Worm (Caenorhabditis elegans) whole organism, L2 larva: Measurements from ENCODE around the gene T05H4.15.

Experiments
- ama-1 ChIP-seq: fragments of 150-350 bp; optimal IDR thresholded peaks from 2 replicates; lab custom pipeline; 2018; ENCODE audit warnings: inconsistent platforms
- elt-3 ChIP-seq: sonication (generic microtip); optimal IDR thresholded peaks from 2 replicates; lab custom pipeline; 2017; ENCODE audit warnings: missing biosample characterization, missing genetic modification characterization
- fos-1 ChIP-seq: fragments of 150-350 bp; optimal IDR thresholded peaks from 2 replicates; lab custom pipeline; 2014; ENCODE audit warnings: missing biosample characterization, missing genetic modification characterization
- lin-11 ChIP-seq: fragments of 150-350 bp; sonication (generic microtip); optimal IDR thresholded peaks from 2 replicates; lab custom pipeline; 2014; ENCODE audit warnings: missing biosample characterization, missing genetic modification characterization, inconsistent platforms, mixed read lengths
- lsy-2 ChIP-seq, 2 experiments: fragments of 150-350 bp in 1 of 2; sonication (generic microtip) in 1 of 2; optimal IDR thresholded peaks; 2 replicates each; lab custom pipeline; 2014 to 2017; ENCODE audit warnings: missing biosample characterization in 2 of 2, missing genetic modification characterization in 2 of 2
- mab-5 ChIP-seq: fragments of 150-350 bp; optimal IDR thresholded peaks from 2 replicates; lab custom pipeline; 2014; ENCODE audit warnings: missing biosample characterization, missing genetic modification characterization
- mdl-1 ChIP-seq, 2 experiments: fragments of 150-350 bp in 1 of 2; sonication (generic microtip) in 1 of 2; optimal IDR thresholded peaks; 2 replicates each; lab custom pipeline; 2017; ENCODE audit warnings: missing biosample characterization in 2 of 2, missing genetic modification characterization in 2 of 2
- nhr-10 ChIP-seq: sonication (generic microtip); optimal IDR thresholded peaks from 2 replicates; lab custom pipeline; 2017; ENCODE audit warnings: missing biosample characterization, missing genetic modification characterization
- skn-1 ChIP-seq: sonication (generic microtip); optimal IDR thresholded peaks from 2 replicates; lab custom pipeline; 2017; ENCODE audit warnings: missing biosample characterization, missing genetic modification characterization
- snpc-4 ChIP-seq: fragments of 150-350 bp; optimal IDR thresholded peaks from 2 replicates; lab custom pipeline; 2014; ENCODE audit warnings: missing biosample characterization, missing genetic modification characterization
- unc-62 ChIP-seq: fragments of 150-350 bp; optimal IDR thresholded peaks from 2 replicates; lab custom pipeline; 2014; ENCODE audit warnings: missing biosample characterization, missing genetic modification reagents, missing genetic modification characterization

- TF ChIP-seq lin-11 (tag; lab: Kevin White, UChicago) (no peak), nhr-10 (tag; lab: Kevin White, UChicago) (no peak), unc-62 (GFP tag; lab: Kevin White, UChicago) (no peak), mab-5 (tag; lab: Kevin White, UChicago) (no peak), snpc-4 (no peak), ama-1 (lab: Kevin White, UChicago) (no peak), skn-1 (tag; lab: Kevin White, UChicago) (no peak), mdl-1 (tag; optimal IDR thresholded peaks at IDR 0.05; lab: Kevin White, UChicago) (no peak), fos-1 (tag; lab: Kevin White, UChicago) (peak; percentile 32), lsy-2 (tag; optimal IDR thresholded peaks at IDR 0.05; lab: Kevin White, UChicago) (peak; percentile 36 to 81), elt-3 (tag; lab: Kevin White, UChicago) (no peak)
Observed at ce11 chrV:6427433-6427832, 14.1 kb downstream of the T05H4.15 start.
